Worm (Caenorhabditis elegans): ENCODE data around the gene F09E10.7.

ce11 chrX:1451816-1452602 is 49.6 kb downstream of the F09E10.7 start:
- TF ChIP-seq nhr-76 (tag; optimal IDR thresholded peaks at IDR 0.05) (no peak), lsy-2 (tag; optimal IDR thresholded peaks at IDR 0.05) (no peak), snpc-4 (tag; optimal IDR thresholded peaks at IDR 0.05) (no peak)
